Fruit fly (Drosophila melanogaster) whole organism, embryonic: Measurements from ENCODE around the gene unc-119.
A peak's percentile ranks its signal among the peaks of the same experiment; 100 is the strongest.

Experiments
- CG10274 ChIP-seq: fragments of 200-800 bp; sonication (Bioruptor generic); optimal IDR thresholded peaks from 3 replicates; lab custom pipeline; 2017; ENCODE audit warnings: missing biosample characterization, mild to moderate bottlenecking, missing genetic modification characterization
- CG10366 ChIP-seq: fragments of 200-800 bp; sonication (Bioruptor generic); IDR thresholded peaks from 2 replicates; pipeline ENCODE4 v1.3.6; 2022; ENCODE audit warnings: missing biosample characterization, missing genetic modification characterization
- CG10959 ChIP-seq: fragments of 200-800 bp; sonication (Bioruptor generic); IDR thresholded peaks from 2 replicates; pipeline ENCODE4 v1.3.6; 2022; ENCODE audit warnings: missing biosample characterization, missing genetic modification characterization
- CG11085 ChIP-seq: fragments of 200-800 bp; sonication (Bioruptor generic); IDR thresholded peaks from 2 replicates; pipeline ENCODE4 v1.3.6; 2022; ENCODE audit warnings: missing biosample characterization, missing genetic modification characterization
- CG11093 ChIP-seq: fragments of 200-800 bp; sonication (Bioruptor generic); IDR thresholded peaks from 3 replicates; pipeline ENCODE4 v1.3.6; 2022; ENCODE audit warnings: missing biosample characterization, missing genetic modification characterization
- CG11456 ChIP-seq: fragments of 200-800 bp; sonication (Bioruptor generic); IDR thresholded peaks from 3 replicates; pipeline ENCODE4 v1.3.6; 2022; ENCODE audit warnings: missing biosample characterization, missing genetic modification characterization
- CG12155 ChIP-seq: fragments of 200-800 bp; sonication (Bioruptor generic); optimal IDR thresholded peaks from 3 replicates; lab custom pipeline; 2016; ENCODE audit warnings: missing biosample characterization, missing genetic modification characterization
- CG1233 ChIP-seq: fragments of 200-800 bp; sonication (Bioruptor generic); optimal IDR thresholded peaks from 4 replicates; lab custom pipeline; 2018; ENCODE audit warnings: missing biosample characterization, mild to moderate bottlenecking, missing genetic modification characterization
- CG12769 ChIP-seq: fragments of 200-800 bp; sonication (Bioruptor generic); optimal IDR thresholded peaks from 2 replicates; lab custom pipeline; 2019; ENCODE audit warnings: missing biosample characterization, mild to moderate bottlenecking, missing genetic modification characterization, moderate library complexity
- CG13424 ChIP-seq: fragments of 200-800 bp; sonication (Bioruptor generic); optimal IDR thresholded peaks from 2 replicates; lab custom pipeline; 2019; ENCODE audit warnings: missing biosample characterization, mild to moderate bottlenecking, missing genetic modification characterization, moderate library complexity
- CG13624 ChIP-seq: fragments of 200-800 bp; sonication (Bioruptor generic); optimal IDR thresholded peaks from 2 replicates; lab custom pipeline; 2016; ENCODE audit warnings: missing biosample characterization, missing genetic modification characterization
- CG13894 ChIP-seq: fragments of 200-800 bp; sonication (Bioruptor generic); optimal IDR thresholded peaks from 3 replicates; lab custom pipeline; 2018; ENCODE audit warnings: missing biosample characterization, mild to moderate bottlenecking, missing genetic modification characterization, moderate library complexity
- CG15601 ChIP-seq: fragments of 200-800 bp; sonication (Bioruptor generic); optimal IDR thresholded peaks from 3 replicates; lab custom pipeline; 2019; ENCODE audit warnings: missing biosample characterization, mild to moderate bottlenecking, missing genetic modification characterization, moderate library complexity
- CG3847 ChIP-seq: fragments of 200-800 bp; sonication (Bioruptor generic); IDR thresholded peaks from 2 replicates; pipeline ENCODE4 v1.3.6; 2022; ENCODE audit warnings: missing biosample characterization, missing genetic modification characterization
- CG4730 ChIP-seq: fragments of 200-800 bp; sonication (Bioruptor generic); IDR thresholded peaks from 2 replicates; pipeline ENCODE4 v1.3.6; 2022; ENCODE audit warnings: missing biosample characterization, missing genetic modification characterization
- CG6683 ChIP-seq: fragments of 200-800 bp; sonication (Bioruptor generic); optimal IDR thresholded peaks from 2 replicates; lab custom pipeline; 2017; ENCODE audit warnings: missing biosample characterization, mild to moderate bottlenecking, missing genetic modification characterization, missing genetic modification reagents
- CG6813 ChIP-seq: fragments of 200-800 bp; sonication (Bioruptor generic); optimal IDR thresholded peaks from 2 replicates; lab custom pipeline; 2017; ENCODE audit warnings: missing biosample characterization, missing genetic modification characterization, mild to moderate bottlenecking, moderate library complexity, missing genetic modification reagents
- CG7372 ChIP-seq: fragments of 200-800 bp; sonication (Bioruptor generic); IDR thresholded peaks from 2 replicates; pipeline ENCODE4 v1.3.6; 2022; ENCODE audit warnings: missing biosample characterization, missing genetic modification characterization
- CG8765 ChIP-seq: fragments of 200-800 bp; sonication (Bioruptor generic); IDR thresholded peaks from 2 replicates; pipeline ENCODE4 v1.3.6; 2022; ENCODE audit warnings: missing biosample characterization, missing genetic modification characterization
- Dek ChIP-seq: fragments of 200-800 bp; sonication (Bioruptor generic); optimal IDR thresholded peaks from 3 replicates; lab custom pipeline; 2019; ENCODE audit warnings: missing biosample characterization, mild to moderate bottlenecking, missing genetic modification characterization, moderate library complexity
- Dref ChIP-seq: fragments of 200-800 bp; sonication (Bioruptor generic); IDR thresholded peaks from 2 replicates; pipeline ENCODE4 v1.3.6; 2022; ENCODE audit warnings: missing biosample characterization, missing genetic modification characterization
- E2f1 ChIP-seq: fragments of 200-800 bp; sonication (Bioruptor generic); IDR thresholded peaks from 2 replicates; pipeline ENCODE4 v1.3.6; 2022; ENCODE audit warnings: missing biosample characterization, missing genetic modification characterization
- Fer2 ChIP-seq: fragments of 200-800 bp; sonication (Bioruptor generic); optimal IDR thresholded peaks from 2 replicates; lab custom pipeline; 2018; ENCODE audit warnings: missing biosample characterization, mild to moderate bottlenecking, missing genetic modification characterization, moderate library complexity
- HLH54F ChIP-seq: fragments of 200-800 bp; sonication (Bioruptor generic); optimal IDR thresholded peaks from 3 replicates; lab custom pipeline; 2016; ENCODE audit warnings: missing biosample characterization, missing genetic modification characterization
- Hmx ChIP-seq: fragments of 200-800 bp; sonication (Bioruptor generic); optimal IDR thresholded peaks from 2 replicates; lab custom pipeline; 2016; ENCODE audit warnings: missing biosample characterization, missing genetic modification characterization
- Hr3 ChIP-seq: fragments of 200-800 bp; sonication (Bioruptor generic); optimal IDR thresholded peaks from 3 replicates; lab custom pipeline; 2016; ENCODE audit warnings: missing biosample characterization, missing genetic modification characterization
- Lhr ChIP-seq: fragments of 200-800 bp; sonication (Bioruptor generic); optimal IDR thresholded peaks from 3 replicates; lab custom pipeline; 2017; ENCODE audit warnings: mild to moderate bottlenecking, missing biosample characterization, missing genetic modification reagents, missing genetic modification characterization
- Nf-YA ChIP-seq: fragments of 200-800 bp; sonication (Bioruptor generic); IDR thresholded peaks from 2 replicates; pipeline ENCODE4 v1.3.6; 2022; ENCODE audit warnings: missing biosample characterization, missing genetic modification characterization
- Oli ChIP-seq: fragments of 200-800 bp; sonication (Bioruptor generic); optimal IDR thresholded peaks from 2 replicates; lab custom pipeline; 2018; ENCODE audit warnings: missing biosample characterization, mild to moderate bottlenecking, missing genetic modification characterization, moderate library complexity
- Side ChIP-seq: fragments of 200-800 bp; sonication (Bioruptor generic); optimal IDR thresholded peaks from 2 replicates; lab custom pipeline; 2016; ENCODE audit warnings: missing biosample characterization, missing genetic modification characterization
- Ssrp ChIP-seq: fragments of 200-800 bp; sonication (Bioruptor generic); optimal IDR thresholded peaks from 2 replicates; lab custom pipeline; 2018; ENCODE audit warnings: missing biosample characterization, mild to moderate bottlenecking, missing genetic modification characterization, moderate library complexity
- Stat92E ChIP-seq, 3 experiments: fragments of >200 bp in 2 of 3; fragments of 200-800 bp in 1 of 3; sonication (Bioruptor generic) in 1 of 3; optimal IDR thresholded peaks; 2 replicates each; lab custom pipeline; 2017 to 2019; ENCODE audit warnings: missing biosample characterization in 3 of 3, missing genetic modification characterization in 3 of 3, mild to moderate bottlenecking in 1 of 3, moderate library complexity in 1 of 3
- Taf1 ChIP-seq: fragments of 200-800 bp; sonication (Bioruptor generic); IDR thresholded peaks from 2 replicates; pipeline ENCODE4 v1.3.6; 2022; ENCODE audit warnings: missing biosample characterization, missing genetic modification characterization
- Usf ChIP-seq: fragments of 200-800 bp; sonication (Bioruptor generic); optimal IDR thresholded peaks from 2 replicates; lab custom pipeline; 2017; ENCODE audit warnings: missing genotype, missing biosample characterization, missing genetic modification characterization
- Xbp1 ChIP-seq: fragments of 200-800 bp; sonication (Bioruptor generic); optimal IDR thresholded peaks from 3 replicates; lab custom pipeline; 2016; ENCODE audit warnings: missing biosample characterization, mild to moderate bottlenecking, missing genetic modification characterization
- ase ChIP-seq: fragments of 200-800 bp; sonication (Bioruptor generic); IDR thresholded peaks from 3 replicates; pipeline ENCODE4 v1.3.6; 2022; ENCODE audit warnings: missing biosample characterization, missing genetic modification characterization
- btn ChIP-seq: fragments of 200-800 bp; sonication (Bioruptor generic); optimal IDR thresholded peaks from 2 replicates; lab custom pipeline; 2016; ENCODE audit warnings: missing biosample characterization, missing genetic modification characterization
- caup ChIP-seq: fragments of 200-800 bp; sonication (Bioruptor generic); optimal IDR thresholded peaks from 3 replicates; lab custom pipeline; 2017; ENCODE audit warnings: missing biosample characterization, mild to moderate bottlenecking, missing genetic modification characterization, moderate library complexity; ENCODE audit not compliant: severe bottlenecking
- dimm ChIP-seq: fragments of 200-800 bp; sonication (Bioruptor generic); IDR thresholded peaks from 2 replicates; pipeline ENCODE4 v1.3.6; 2022; ENCODE audit warnings: missing biosample characterization, missing genetic modification characterization
- dmrt99B ChIP-seq: fragments of 200-800 bp; sonication (Bioruptor generic); optimal IDR thresholded peaks from 2 replicates; lab custom pipeline; 2018; ENCODE audit warnings: missing biosample characterization, mild to moderate bottlenecking, missing genetic modification characterization, moderate library complexity
- gsb ChIP-seq: fragments of 200-800 bp; sonication (Bioruptor generic); IDR thresholded peaks from 2 replicates; pipeline ENCODE4 v1.3.6; 2022; ENCODE audit warnings: missing biosample characterization, missing genetic modification characterization
- gt ChIP-seq: fragments of 200-800 bp; sonication (Bioruptor generic); IDR thresholded peaks from 2 replicates; pipeline ENCODE4 v1.3.6; 2022; ENCODE audit warnings: missing biosample characterization, missing genetic modification characterization
- her ChIP-seq: fragments of 200-800 bp; sonication (Bioruptor generic); optimal IDR thresholded peaks from 2 replicates; lab custom pipeline; 2016; ENCODE audit warnings: missing biosample characterization, missing genetic modification characterization
- klu ChIP-seq: fragments of 200-800 bp; sonication (Bioruptor generic); IDR thresholded peaks from 2 replicates; pipeline ENCODE4 v1.3.6; 2022; ENCODE audit warnings: missing biosample characterization, missing genetic modification characterization
- seq ChIP-seq: fragments of 200-800 bp; sonication (Bioruptor generic); IDR thresholded peaks from 2 replicates; pipeline ENCODE4 v1.3.6; 2022; ENCODE audit warnings: missing biosample characterization, missing genetic modification characterization
- sim ChIP-seq: fragments of 200-800 bp; sonication (Bioruptor generic); IDR thresholded peaks from 2 replicates; pipeline ENCODE4 v1.3.6; 2022; ENCODE audit warnings: missing biosample characterization, missing genetic modification characterization
- sisA ChIP-seq: fragments of 200-800 bp; sonication (Bioruptor generic); IDR thresholded peaks from 2 replicates; pipeline ENCODE4 v1.3.6; 2022; ENCODE audit warnings: missing biosample characterization, missing genetic modification characterization
- slou ChIP-seq: fragments of 200-800 bp; sonication (Bioruptor generic); optimal IDR thresholded peaks from 3 replicates; lab custom pipeline; 2016; ENCODE audit warnings: missing biosample characterization, missing genetic modification characterization
- vvl ChIP-seq: fragments of 200-800 bp; sonication (Bioruptor generic); IDR thresholded peaks from 2 replicates; pipeline ENCODE4 v1.3.6; 2022; ENCODE audit warnings: missing biosample characterization, missing genetic modification characterization
- zen2 ChIP-seq: fragments of 200-800 bp; sonication (Bioruptor generic); IDR thresholded peaks from 3 replicates; pipeline ENCODE4 v1.3.6; 2022; ENCODE audit warnings: missing biosample characterization, missing genetic modification characterization; ENCODE audit not compliant: partially characterized antibody

unc-119 gene

DNA sequence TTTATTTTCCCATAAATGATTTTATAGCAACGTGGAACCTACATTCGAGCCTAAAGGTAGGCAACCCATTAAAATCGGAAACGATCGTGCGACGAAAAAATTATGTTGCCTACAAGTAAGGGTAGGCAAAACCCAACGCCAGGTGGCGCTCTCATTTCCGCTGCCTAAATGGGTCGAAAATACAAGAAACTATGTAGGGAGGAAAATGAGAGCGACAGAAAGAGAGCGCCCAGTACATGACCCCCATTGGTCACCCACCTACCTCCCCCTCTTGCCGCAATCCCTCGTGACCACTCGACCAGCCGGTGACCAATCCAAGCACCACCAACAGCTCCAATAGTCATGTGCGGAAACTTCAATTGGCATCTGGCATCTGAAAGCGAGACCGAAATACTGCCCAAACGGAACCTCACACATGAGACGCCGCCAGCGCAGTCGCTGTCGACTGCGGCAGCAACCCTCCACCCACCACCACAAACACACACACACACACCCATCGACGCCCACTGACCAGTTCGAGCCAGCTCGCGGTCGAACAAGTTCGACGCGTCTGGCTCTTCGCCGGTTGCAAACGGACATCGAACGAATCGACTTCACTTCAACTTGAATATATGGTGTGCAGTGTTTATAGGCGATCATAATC is 49.0 kb downstream of the unc-119 start (continued):
- TF ChIP-seq E2f1 (GFP tag; lab: Robert Waterston, UW) (peak; percentile 75), Fer2 (tag; lab: Kevin White, UChicago) (peak; percentile 72), Hr3 (peak; percentile 69), CG11093 (GFP tag; lab: Robert Waterston, UW) (no peak), caup (peak; percentile 90), HLH54F (peak; percentile 56), CG13624 (GFP tag; lab: Kevin White, UChicago) (peak; percentile 65), btn (GFP tag; lab: Kevin White, UChicago) (peak; percentile 69), gsb (GFP tag; lab: Robert Waterston, UW) (peak; percentile 69), dmrt99B (tag; lab: Kevin White, UChicago) (peak; percentile 62), vvl (GFP tag; lab: Robert Waterston, UW) (peak; percentile 90), CG8765 (GFP tag; lab: Robert Waterston, UW) (peak; percentile 39), her (GFP tag; lab: Kevin White, UChicago) (peak; percentile 78), Ssrp (tag; lab: Kevin White, UChicago) (peak; percentile 76), CG3847 (GFP tag; lab: Robert Waterston, UW) (peak; percentile 68), CG13424 (tag; lab: Kevin White, UChicago) (peak; percentile 69), Usf (GFP tag; lab: Kevin White, UChicago) (peak; percentile 75), CG11085 (GFP tag; lab: Robert Waterston, UW) (peak; percentile 82), Side (GFP tag; lab: Kevin White, UChicago) (peak; percentile 89), CG6813 (GFP tag; lab: Kevin White, UChicago) (peak; percentile 85), sisA (GFP tag; lab: Robert Waterston, UW) (peak; percentile 35; the same call in 1 of the 2 replicates), Xbp1 (GFP tag; lab: Kevin White, UChicago) (peak; percentile 85), CG12155 (peak; percentile 32), Lhr (GFP tag; lab: Kevin White, UChicago) (peak; percentile 76), Hmx (peak; percentile 13), Oli (tag; lab: Kevin White, UChicago) (peak; percentile 74), gt (no peak), CG7372 (peak; percentile 64; the same call in 1 of the 2 replicates), dimm (GFP tag; lab: Robert Waterston, UW) (peak; percentile 39; the same call in 1 of the 2 replicates), CG15601 (tag; lab: Kevin White, UChicago) (peak; percentile 74), sim (peak; percentile 69), CG13894 (tag; lab: Kevin White, UChicago) (no peak), CG6683 (GFP tag; lab: Kevin White, UChicago) (peak; percentile 36), Dref (GFP tag; lab: Robert Waterston, UW) (0 out of 2 replicates have a peak, but pooled peaks have one; percentile 5), CG10959 (GFP tag; lab: Robert Waterston, UW) (peak; percentile 70), klu (GFP tag; lab: Robert Waterston, UW) (peak; percentile 14; the same call in 1 of the 2 replicates), zen2 (no peak), Taf1 (GFP tag; lab: Robert Waterston, UW) (no peak), Nf-YA (GFP tag; lab: Robert Waterston, UW) (peak; percentile 70), CG11456 (GFP tag; lab: Robert Waterston, UW) (peak; percentile 95), CG10274 (peak; percentile 84), CG1233 (peak; percentile 89), CG12769 (no peak), ase (GFP tag; lab: Robert Waterston, UW) (peak; percentile 74; the same call in 2 of the 3 replicates), CG4730 (GFP tag; lab: Robert Waterston, UW) (peak; percentile 41; the same call in 1 of the 2 replicates), seq (GFP tag; lab: Robert Waterston, UW) (peak; percentile 49), Dek (tag; lab: Kevin White, UChicago) (peak; percentile 45), CG10366 (peak; percentile 72), Stat92E (GFP tag; optimal IDR thresholded peaks at IDR 0.05; lab: Kevin White, UChicago) (peak in 1 of 3 experiments; percentile 10), slou (peak; percentile 72)
